Fruit fly (Drosophila melanogaster) whole organism, adult: ENCODE measurements around the gene PIG-F.

Experiments
- CG11617 ChIP-seq: fragments of 200-800 bp; sonication (Bioruptor generic); optimal IDR thresholded peaks from 2 replicates; lab custom pipeline; 2017; ENCODE audit warnings: mild to moderate bottlenecking, missing biosample characterization, missing genetic modification reagents, missing genetic modification characterization
- CG12768 ChIP-seq: fragments of 200-800 bp; sonication (Bioruptor generic); optimal IDR thresholded peaks from 2 replicates; lab custom pipeline; 2017; ENCODE audit warnings: missing biosample characterization, missing genetic modification characterization, mild to moderate bottlenecking, moderate library complexity, missing genetic modification reagents
- CG14711 ChIP-seq: fragments of 200-800 bp; sonication (Bioruptor generic); optimal IDR thresholded peaks from 2 replicates; lab custom pipeline; 2018; ENCODE audit warnings: missing biosample characterization, mild to moderate bottlenecking, missing genetic modification characterization, moderate library complexity
- CG1620 ChIP-seq: fragments of 200-800 bp; sonication (Bioruptor generic); optimal IDR thresholded peaks from 2 replicates; lab custom pipeline; 2016; ENCODE audit warnings: missing biosample characterization, missing genetic modification characterization
- CG33017 ChIP-seq: fragments of 200-800 bp; sonication (Bioruptor generic); optimal IDR thresholded peaks from 2 replicates; lab custom pipeline; 2018; ENCODE audit warnings: missing biosample characterization, mild to moderate bottlenecking, missing genetic modification characterization, moderate library complexity
- CG5204 ChIP-seq: fragments of 200-800 bp; sonication (Bioruptor generic); optimal IDR thresholded peaks from 2 replicates; lab custom pipeline; 2016; ENCODE audit warnings: missing biosample characterization, missing genetic modification characterization
- CG7045 ChIP-seq: fragments of 200-800 bp; sonication (Bioruptor generic); optimal IDR thresholded peaks from 2 replicates; lab custom pipeline; 2017; ENCODE audit warnings: missing biosample characterization, mild to moderate bottlenecking, missing genetic modification characterization
- CG7101 ChIP-seq: fragments of 200-800 bp; sonication (Bioruptor generic); optimal IDR thresholded peaks from 2 replicates; lab custom pipeline; 2018; ENCODE audit warnings: missing biosample characterization, mild to moderate bottlenecking, missing genetic modification characterization, moderate library complexity
- Clk ChIP-seq: fragments of 200-800 bp; sonication (Bioruptor generic); optimal IDR thresholded peaks from 2 replicates; lab custom pipeline; 2017; ENCODE audit warnings: missing biosample characterization, missing genetic modification characterization
- Crg-1 ChIP-seq: fragments of 200-800 bp; sonication (Bioruptor generic); optimal IDR thresholded peaks from 2 replicates; lab custom pipeline; 2016; ENCODE audit warnings: missing biosample characterization, missing genetic modification characterization
- Hr96 ChIP-seq: fragments of 200-800 bp; sonication (Bioruptor generic); optimal IDR thresholded peaks from 2 replicates; lab custom pipeline; 2016; ENCODE audit warnings: missing biosample characterization, missing genetic modification characterization
- Mnt ChIP-seq: fragments of 200-800 bp; sonication (Bioruptor generic); optimal IDR thresholded peaks from 2 replicates; lab custom pipeline; 2016; ENCODE audit warnings: missing biosample characterization, mild to moderate bottlenecking, missing genetic modification characterization
- bab1 ChIP-seq: fragments of 200-800 bp; sonication (Bioruptor generic); optimal IDR thresholded peaks from 3 replicates; lab custom pipeline; 2019; ENCODE audit warnings: missing biosample characterization, mild to moderate bottlenecking, missing genetic modification characterization, moderate library complexity
- cic ChIP-seq: fragments of 200-800 bp; sonication (Bioruptor generic); optimal IDR thresholded peaks from 2 replicates; lab custom pipeline; 2017; ENCODE audit warnings: missing biosample characterization, mild to moderate bottlenecking, missing genetic modification characterization, moderate library complexity
- cnc ChIP-seq, 2 experiments: fragments of >200 bp; optimal IDR thresholded peaks; 2 replicates each; lab custom pipeline; 2017
- kay ChIP-seq: fragments of 200-800 bp; sonication (Bioruptor generic); peaks from one replicate; lab custom pipeline; 2016; ENCODE audit warnings: missing biosample characterization, missing genetic modification characterization, borderline replicate concordance
- ovo ChIP-seq: fragments of 200-800 bp; sonication (Bioruptor generic); optimal IDR thresholded peaks from 2 replicates; lab custom pipeline; 2016; ENCODE audit warnings: missing biosample characterization, missing genetic modification characterization
- pad ChIP-seq: fragments of 200-800 bp; sonication (Bioruptor generic); optimal IDR thresholded peaks from 3 replicates; lab custom pipeline; 2017; ENCODE audit warnings: missing biosample characterization, missing genetic modification characterization, mild to moderate bottlenecking, moderate library complexity, missing genetic modification reagents
- tj ChIP-seq: fragments of 200-800 bp; sonication (Bioruptor generic); optimal IDR thresholded peaks from 3 replicates; lab custom pipeline; 2017; ENCODE audit warnings: missing biosample characterization, mild to moderate bottlenecking, missing genetic modification characterization, moderate library complexity
- toe ChIP-seq: fragments of 200-800 bp; sonication (Bioruptor generic); optimal IDR thresholded peaks from 2 replicates; lab custom pipeline; 2016; ENCODE audit warnings: missing biosample characterization, missing genetic modification characterization

The PIG-F gene

DNA sequence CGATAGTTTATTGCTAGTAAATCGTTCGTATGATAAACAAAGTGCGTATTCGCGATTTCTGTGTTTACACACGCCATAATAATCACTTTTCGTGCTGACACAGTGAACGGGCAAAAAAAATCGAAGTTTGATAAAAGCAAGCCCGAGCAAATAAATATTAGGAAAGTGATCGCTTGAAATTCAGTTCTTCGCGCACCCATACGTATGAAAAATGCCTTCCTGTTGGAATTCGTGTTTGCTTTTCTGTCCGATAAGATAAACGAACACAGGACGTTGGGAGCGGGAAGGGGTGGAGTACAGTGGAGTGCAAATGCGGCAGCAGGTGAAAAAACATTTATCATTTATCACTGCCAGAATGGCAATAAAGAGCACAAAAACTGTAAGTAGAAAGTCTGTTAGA, 18.4 kb downstream of the PIG-F start:
- TF ChIP-seq Crg-1 (GFP tag; lab: Kevin White, UChicago) (peak; percentile 50), pad (GFP tag; lab: Kevin White, UChicago) (peak; percentile 5), CG1620 (GFP tag; lab: Kevin White, UChicago) (no peak), CG33017 (tag; lab: Kevin White, UChicago) (peak; percentile 48), Hr96 (GFP tag; lab: Kevin White, UChicago) (peak; percentile 28), kay (GFP tag; lab: Kevin White, UChicago) (peak; percentile 95), CG5204 (GFP tag; lab: Kevin White, UChicago) (no peak), Mnt (GFP tag; lab: Kevin White, UChicago) (peak; percentile 60), Clk (peak; percentile 41), CG7045 (GFP tag; lab: Kevin White, UChicago) (peak; percentile 48), toe (GFP tag; lab: Kevin White, UChicago) (no peak), tj (GFP tag; lab: Kevin White, UChicago) (peak; percentile 30), CG14711 (peak; percentile 6), ovo (GFP tag; lab: Kevin White, UChicago) (peak; percentile 38), CG12768 (GFP tag; lab: Kevin White, UChicago) (peak; percentile 77), CG11617 (GFP tag; lab: Kevin White, UChicago) (peak; percentile 60), CG7101 (peak; percentile 16), bab1 (GFP tag; lab: Kevin White, UChicago) (no peak), cic (peak; percentile 90)

DNA sequence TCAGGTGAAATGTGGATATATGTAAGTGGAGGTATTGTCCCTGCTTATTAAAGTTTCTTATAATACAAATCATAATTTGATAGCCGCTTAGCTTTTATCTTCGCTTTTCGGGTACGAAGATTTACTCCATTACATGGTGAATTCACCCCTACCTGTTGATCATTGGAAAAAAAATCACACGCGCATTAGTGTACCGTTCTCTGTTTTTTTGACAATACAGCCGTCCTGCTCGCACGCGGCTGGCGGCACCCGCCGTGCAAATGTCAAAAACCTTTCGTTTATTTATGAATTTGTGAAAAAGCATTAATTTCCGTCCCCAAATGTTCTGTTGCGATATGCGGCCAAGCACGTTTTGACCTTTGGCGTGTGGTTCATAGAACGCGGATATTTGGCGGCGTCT, 19.6 kb downstream of the PIG-F start:
- TF ChIP-seq Clk: no peak
- TF ChIP-seq pad (GFP tag; lab: Kevin White, UChicago): peak; percentile 77

DNA sequence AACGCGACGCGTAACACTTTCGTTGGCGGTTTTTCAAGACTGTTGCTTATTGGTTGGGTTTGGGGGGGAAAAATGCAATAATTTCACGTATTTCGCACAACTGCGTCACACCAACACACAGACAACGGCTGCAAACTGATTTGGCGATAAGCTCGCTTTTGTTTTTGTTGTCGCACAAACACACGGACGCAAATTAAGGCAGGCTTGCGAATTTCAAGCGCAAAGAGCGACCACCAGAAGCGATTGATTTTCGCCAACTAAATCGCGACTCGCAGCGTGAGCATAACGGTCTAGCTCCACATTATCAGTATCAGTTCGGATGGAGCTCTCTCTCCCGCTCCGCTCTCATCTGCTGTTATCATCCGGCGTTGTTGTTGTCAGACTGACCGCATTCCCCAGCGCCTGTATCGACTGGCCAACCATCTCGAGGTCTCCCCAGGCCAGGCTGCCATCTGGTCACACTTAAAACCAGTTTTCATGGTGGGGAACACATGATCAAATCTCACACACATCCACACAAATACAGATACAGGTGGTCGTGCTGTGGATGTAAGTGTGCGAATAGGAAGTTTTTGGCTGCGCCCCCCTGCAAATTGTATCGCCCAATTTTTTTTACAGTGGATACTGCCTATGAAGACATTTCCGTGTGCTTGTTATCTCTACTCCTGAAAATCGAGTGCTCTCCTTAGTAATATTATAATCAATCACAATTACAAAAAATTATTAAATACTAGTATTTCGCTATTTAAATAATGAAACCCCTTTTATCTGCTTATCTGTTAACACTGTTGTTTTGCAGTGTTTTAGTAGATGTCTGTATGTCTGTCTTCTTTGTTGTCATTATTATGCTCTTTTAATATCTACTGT, 20.7 kb downstream of the PIG-F start:
- TF ChIP-seq CG14711 (peak; percentile 70), Hr96 (GFP tag; lab: Kevin White, UChicago) (peak; percentile 70), CG7045 (GFP tag; lab: Kevin White, UChicago) (peak; percentile 41), kay (GFP tag; lab: Kevin White, UChicago) (peak; percentile 79), pad (GFP tag; lab: Kevin White, UChicago) (peak; percentile 97), cic (peak; percentile 90), bab1 (GFP tag; lab: Kevin White, UChicago) (peak; percentile 83), Mnt (GFP tag; lab: Kevin White, UChicago) (peak; percentile 67), CG7101 (peak; percentile 65), cnc (optimal IDR thresholded peaks at IDR 0.05; lab: Kevin White, UChicago) (no peak), CG11617 (GFP tag; lab: Kevin White, UChicago) (peak; percentile 60), tj (GFP tag; lab: Kevin White, UChicago) (peak; percentile 91), CG12768 (GFP tag; lab: Kevin White, UChicago) (peak; percentile 43), CG33017 (tag; lab: Kevin White, UChicago) (peak; percentile 35), CG1620 (GFP tag; lab: Kevin White, UChicago) (peak; percentile 74), toe (GFP tag; lab: Kevin White, UChicago) (peak; percentile 58), Clk (no peak), Crg-1 (GFP tag; lab: Kevin White, UChicago) (peak; percentile 22), CG5204 (GFP tag; lab: Kevin White, UChicago) (peak; percentile 63), ovo (GFP tag; lab: Kevin White, UChicago) (peak; percentile 84)

DNA sequence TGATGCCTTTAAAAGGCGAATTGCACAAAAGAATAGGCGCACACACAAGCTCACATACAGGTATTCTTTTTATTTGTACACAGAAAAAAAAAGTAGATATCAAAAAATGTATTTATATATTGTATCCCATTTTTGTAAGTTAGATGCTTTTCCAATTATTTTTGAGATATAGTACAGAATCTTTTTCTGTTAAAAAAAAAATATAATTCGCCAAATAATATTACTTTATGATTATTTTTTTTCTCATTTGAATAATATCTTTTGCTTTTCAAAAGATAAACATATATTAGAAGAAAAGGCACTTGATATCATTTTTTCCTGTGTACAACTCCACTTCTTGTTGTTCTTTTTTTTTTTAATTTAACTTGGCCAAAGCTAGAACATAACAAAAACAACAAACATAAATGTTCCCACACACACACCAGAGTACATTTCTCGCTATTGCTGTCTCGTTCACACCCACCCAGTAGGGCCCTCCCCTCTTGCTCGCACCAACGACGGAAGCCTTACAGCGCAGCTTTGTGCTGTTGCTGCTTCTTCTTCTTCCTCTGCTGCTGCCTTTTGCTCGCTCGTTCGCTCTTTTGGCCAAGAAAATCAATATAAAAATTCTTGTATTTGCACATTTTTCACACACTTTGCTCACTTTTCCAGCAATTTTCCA, 22.7 kb downstream of the PIG-F start:
- TF ChIP-seq CG11617 (GFP tag; lab: Kevin White, UChicago): peak; percentile 41
- TF ChIP-seq toe (GFP tag; lab: Kevin White, UChicago): no peak
- TF ChIP-seq kay (GFP tag; lab: Kevin White, UChicago): peak; percentile 69
- peak; percentile 65 for TF ChIP-seq tj (GFP tag; lab: Kevin White, UChicago)
- TF ChIP-seq cnc (optimal IDR thresholded peaks at IDR 0.05; lab: Kevin White, UChicago): no peak
- TF ChIP-seq CG14711: peak; percentile 90
- peak; percentile 13 for TF ChIP-seq CG5204 (GFP tag; lab: Kevin White, UChicago)
- TF ChIP-seq Clk: no peak
- TF ChIP-seq ovo (GFP tag; lab: Kevin White, UChicago): no peak
- TF ChIP-seq cic: no peak
- peak; percentile 29 for TF ChIP-seq pad (GFP tag; lab: Kevin White, UChicago)
- no peak for TF ChIP-seq Mnt (GFP tag; lab: Kevin White, UChicago)
- TF ChIP-seq CG7101: peak; percentile 84
- peak; percentile 28 for TF ChIP-seq CG12768 (GFP tag; lab: Kevin White, UChicago)
- peak; percentile 75 for TF ChIP-seq CG7045 (GFP tag; lab: Kevin White, UChicago)
- TF ChIP-seq Hr96 (GFP tag; lab: Kevin White, UChicago): peak; percentile 36
- TF ChIP-seq CG1620 (GFP tag; lab: Kevin White, UChicago): no peak
- peak; percentile 87 for TF ChIP-seq bab1 (GFP tag; lab: Kevin White, UChicago)
- TF ChIP-seq CG33017 (tag; lab: Kevin White, UChicago): peak; percentile 71
- TF ChIP-seq Crg-1 (GFP tag; lab: Kevin White, UChicago): no peak

DNA sequence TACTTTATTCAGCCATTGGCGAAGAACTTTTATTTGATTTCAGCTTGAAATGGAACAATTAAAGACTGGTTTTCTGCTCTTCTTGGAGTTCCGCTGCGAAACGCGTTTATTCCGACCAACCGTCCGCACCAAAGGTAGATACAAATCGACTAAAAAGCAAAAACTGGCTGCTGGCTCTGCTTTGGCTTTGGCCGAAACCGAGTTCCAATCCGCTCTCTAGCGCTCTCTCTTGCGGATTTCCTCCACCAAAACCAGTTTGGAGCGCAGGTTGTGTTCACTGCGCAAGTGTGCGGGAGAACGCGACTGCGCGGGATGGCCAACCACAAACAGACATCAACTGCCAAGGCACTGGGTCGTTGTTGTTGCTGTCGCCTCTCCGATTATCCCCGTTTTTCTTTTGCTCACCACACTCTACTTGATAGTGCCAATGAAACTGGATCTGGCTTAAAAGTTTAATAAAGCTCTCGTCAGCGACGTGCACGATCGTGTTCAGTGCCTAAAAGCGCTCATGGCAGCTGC, 23.3 kb downstream of the PIG-F start, which contains the start of gene wnd:
Gene wnd (minus strand): TSS at position 306 of the 519 bp plus-strand sequence.
- no peak for TF ChIP-seq Mnt (GFP tag; lab: Kevin White, UChicago)
- TF ChIP-seq tj (GFP tag; lab: Kevin White, UChicago): peak; percentile 49
